Worm (Caenorhabditis elegans) whole organism, young adult: ENCODE measurements around the gene T28C6.8.

Source experiments
- B0019.2 ChIP-seq: fragments of 200-800 bp; sonication (Bioruptor generic); conservative IDR thresholded peaks from 2 replicates; pipeline ENCODE4 v1.3.6; 2022; ENCODE audit warnings: missing genetic modification reagents, missing genetic modification characterization, missing compliant biosample characterization
- B0336.3 ChIP-seq: fragments of 200-800 bp; sonication (Bioruptor generic); IDR thresholded peaks from 2 replicates; pipeline ENCODE4 v1.3.6; 2022; ENCODE audit warnings: missing genetic modification characterization, missing compliant biosample characterization
- C06A6.2 ChIP-seq: fragments of 200-800 bp; sonication (Bioruptor generic); conservative IDR thresholded peaks from 2 replicates; pipeline ENCODE4 v1.3.6; 2022; ENCODE audit warnings: missing genetic modification characterization, missing compliant biosample characterization
- D2030.7 ChIP-seq: fragments of 200-800 bp; sonication (Bioruptor generic); IDR thresholded peaks from 2 replicates; pipeline ENCODE4 v1.3.6; 2022; ENCODE audit warnings: missing genetic modification reagents, missing genetic modification characterization, missing compliant biosample characterization
- F22D6.2 ChIP-seq: sonication (generic microtip); optimal IDR thresholded peaks from 2 replicates; lab custom pipeline; 2016; ENCODE audit warnings: mild to moderate bottlenecking, missing genetic modification characterization, missing compliant biosample characterization
- F33H1.4 ChIP-seq: fragments of 200-800 bp; sonication (Bioruptor generic); IDR thresholded peaks from 2 replicates; pipeline ENCODE4 v1.3.6; 2022; ENCODE audit warnings: missing genetic modification reagents, missing genetic modification characterization, missing compliant biosample characterization
- F49E8.2 ChIP-seq: sonication (generic microtip); optimal IDR thresholded peaks from 3 replicates; lab custom pipeline; 2017; ENCODE audit warnings: missing genetic modification characterization, mild to moderate bottlenecking, missing compliant biosample characterization, antibody characterized with exemption, moderate library complexity; ENCODE audit not compliant: insufficient read depth
- F55B11.4 ChIP-seq: sonication (generic microtip); optimal IDR thresholded peaks from 2 replicates; lab custom pipeline; 2016; ENCODE audit warnings: missing compliant biosample characterization, missing genetic modification characterization, borderline replicate concordance; ENCODE audit not compliant: insufficient read depth
- F57C9.4 ChIP-seq: sonication (generic microtip); optimal IDR thresholded peaks from 2 replicates; lab custom pipeline; 2017; ENCODE audit warnings: mild to moderate bottlenecking, missing genetic modification characterization, missing compliant biosample characterization
- T07F8.4 ChIP-seq: sonication (generic microtip); optimal IDR thresholded peaks from 2 replicates; lab custom pipeline; 2016; ENCODE audit warnings: mild to moderate bottlenecking, missing genetic modification characterization, moderate library complexity, missing compliant biosample characterization
- Y53G8AR.9 ChIP-seq: fragments of 200-800 bp; sonication (Bioruptor generic); conservative IDR thresholded peaks from 2 replicates; pipeline ENCODE4 v1.3.6; 2022; ENCODE audit warnings: missing genetic modification reagents, missing genetic modification characterization, missing compliant biosample characterization
- Y56A3A.18 ChIP-seq: fragments of 200-800 bp; sonication (Bioruptor generic); IDR thresholded peaks from 2 replicates; pipeline ENCODE4 v1.3.6; 2022; ENCODE audit warnings: missing genetic modification reagents, missing genetic modification characterization, missing compliant biosample characterization
- bed-1 ChIP-seq: fragments of 200-800 bp; sonication (Bioruptor generic); IDR thresholded peaks from 2 replicates; pipeline ENCODE4 v1.3.6; 2022; ENCODE audit warnings: missing genetic modification reagents, missing genetic modification characterization, missing compliant biosample characterization
- cebp-1 ChIP-seq, 2 experiments: fragments of 200-800 bp in 1 of 2; sonication (Bioruptor generic) in 1 of 2; sonication (generic microtip) in 1 of 2; IDR thresholded peaks in 1 of 2; optimal IDR thresholded peaks in 1 of 2; 2 replicates each; pipeline versions ENCODE4 v1.3.6 to Lab custom; 2017 to 2022; ENCODE audit warnings: missing compliant biosample characterization in 2 of 2, missing genetic modification characterization in 2 of 2, mild to moderate bottlenecking in 1 of 2, missing genetic modification reagents in 1 of 2, moderate library complexity in 1 of 2
- ceh-40 ChIP-seq: fragments of 200-800 bp; sonication (Bioruptor generic); IDR thresholded peaks from 2 replicates; pipeline ENCODE4 v1.3.6; 2022; ENCODE audit warnings: missing genetic modification characterization, missing compliant biosample characterization
- ceh-58 ChIP-seq: fragments of 200-800 bp; sonication (Bioruptor generic); IDR thresholded peaks from 2 replicates; pipeline ENCODE4 v1.3.6; 2022; ENCODE audit warnings: missing genetic modification characterization, missing compliant biosample characterization
- chd-7 ChIP-seq: sonication (generic microtip); optimal IDR thresholded peaks from 2 replicates; lab custom pipeline; 2016; ENCODE audit warnings: mild to moderate bottlenecking, missing genetic modification characterization, moderate library complexity, missing compliant biosample characterization
- dox-1 ChIP-seq: fragments of 200-800 bp; sonication (Bioruptor generic); IDR thresholded peaks from 2 replicates; pipeline ENCODE4 v1.3.6; 2022; ENCODE audit warnings: missing genetic modification reagents, missing genetic modification characterization, missing compliant biosample characterization
- dpff-1 ChIP-seq: sonication (generic microtip); optimal IDR thresholded peaks from 2 replicates; lab custom pipeline; 2017; ENCODE audit warnings: mild to moderate bottlenecking, missing genetic modification characterization, missing compliant biosample characterization
- egrh-3 ChIP-seq: fragments of 200-800 bp; sonication (Bioruptor generic); IDR thresholded peaks from 2 replicates; pipeline ENCODE4 v1.3.6; 2022; ENCODE audit warnings: missing genetic modification reagents, missing genetic modification characterization, missing compliant biosample characterization
- hrde-1 ChIP-seq: sonication (generic microtip); optimal IDR thresholded peaks from 2 replicates; lab custom pipeline; 2016; ENCODE audit warnings: missing genetic modification characterization, mild to moderate bottlenecking, missing compliant biosample characterization, moderate library complexity, missing genotype, missing genetic modification reagents, borderline replicate concordance
- lag-1 ChIP-seq: fragments of 200-800 bp; sonication (Bioruptor generic); IDR thresholded peaks from 2 replicates; pipeline ENCODE4 v1.3.6; 2022; ENCODE audit warnings: missing genetic modification reagents, missing genetic modification characterization, missing compliant biosample characterization
- let-607 ChIP-seq, 2 experiments: fragments of 200-800 bp in 1 of 2; sonication (Bioruptor generic) in 1 of 2; sonication (generic microtip) in 1 of 2; optimal IDR thresholded peaks; 2 replicates each; lab custom pipeline; 2016 to 2018; ENCODE audit warnings: mild to moderate bottlenecking in 2 of 2, missing compliant biosample characterization in 2 of 2, missing genetic modification characterization in 2 of 2, moderate library complexity in 2 of 2, missing genotype in 1 of 2
- madf-3 ChIP-seq: fragments of 200-800 bp; sonication (Bioruptor generic); IDR thresholded peaks from 2 replicates; pipeline ENCODE4 v1.3.6; 2022; ENCODE audit warnings: missing genetic modification reagents, missing genetic modification characterization, missing compliant biosample characterization
- mcd-1 ChIP-seq: fragments of 200-800 bp; sonication (Bioruptor generic); IDR thresholded peaks from 2 replicates; pipeline ENCODE4 v1.3.6; 2022; ENCODE audit warnings: missing genetic modification reagents, missing genetic modification characterization, missing compliant biosample characterization
- mel-28 ChIP-seq: sonication (generic microtip); optimal IDR thresholded peaks from 2 replicates; lab custom pipeline; 2016; ENCODE audit warnings: borderline replicate concordance, mild to moderate bottlenecking, missing genetic modification characterization, missing compliant biosample characterization
- nhr-27 ChIP-seq: fragments of 200-800 bp; sonication (Bioruptor generic); optimal IDR thresholded peaks from 2 replicates; lab custom pipeline; 2018; ENCODE audit warnings: mild to moderate bottlenecking, missing genetic modification characterization, moderate library complexity, missing compliant biosample characterization
- pha-4 ChIP-seq: fragments of 150-350 bp; sonication (generic microtip); optimal IDR thresholded peaks from 2 replicates; lab custom pipeline; 2014; ENCODE audit warnings: missing biosample characterization, missing genetic modification reagents, missing genetic modification characterization
- rcor-1 ChIP-seq: fragments of 200-800 bp; sonication (Bioruptor generic); IDR thresholded peaks from 2 replicates; pipeline ENCODE4 v1.3.6; 2022; ENCODE audit warnings: missing genetic modification reagents, missing genetic modification characterization, missing compliant biosample characterization
- rpc-1 ChIP-seq, 2 experiments: fragments of 150-350 bp in 1 of 2; sonication (generic microtip) in 1 of 2; optimal IDR thresholded peaks; 2 replicates each; lab custom pipeline; 2014 to 2018; ENCODE audit warnings: missing biosample characterization in 1 of 2, missing genetic modification characterization in 1 of 2, missing genetic modification reagents in 1 of 2, missing genotype in 1 of 2
- snpc-1.1 ChIP-seq: sonication (generic microtip); optimal IDR thresholded peaks from 2 replicates; lab custom pipeline; 2017; ENCODE audit warnings: missing genetic modification characterization, mild to moderate bottlenecking, missing compliant biosample characterization, antibody characterized with exemption, moderate library complexity, missing genotype, missing genetic modification reagents; ENCODE audit not compliant: insufficient read depth
- snpc-3.4 ChIP-seq: sonication (generic microtip); optimal IDR thresholded peaks from 2 replicates; lab custom pipeline; 2017; ENCODE audit warnings: missing genetic modification characterization, mild to moderate bottlenecking, missing compliant biosample characterization, antibody characterized with exemption, moderate library complexity, missing genotype, missing genetic modification reagents
- tlf-1 ChIP-seq: fragments of 200-800 bp; sonication (Bioruptor generic); optimal IDR thresholded peaks from 2 replicates; lab custom pipeline; 2018; ENCODE audit warnings: mild to moderate bottlenecking, missing genetic modification characterization, missing compliant biosample characterization
- xnd-1 ChIP-seq: sonication (generic microtip); optimal IDR thresholded peaks from 2 replicates; lab custom pipeline; 2016; ENCODE audit warnings: missing genotype, missing genetic modification reagents, missing genetic modification characterization, missing compliant biosample characterization
- zfh-2 ChIP-seq: fragments of 200-800 bp; sonication (Bioruptor generic); conservative IDR thresholded peaks from 2 replicates; pipeline ENCODE4 v1.3.6; 2022; ENCODE audit warnings: missing genetic modification reagents, missing genetic modification characterization, missing compliant biosample characterization
- zim-3 ChIP-seq: sonication (generic microtip); optimal IDR thresholded peaks from 2 replicates; lab custom pipeline; 2017; ENCODE audit warnings: mild to moderate bottlenecking, missing genetic modification characterization, moderate library complexity, missing compliant biosample characterization
- ztf-26 ChIP-seq: sonication (generic microtip); optimal IDR thresholded peaks from 2 replicates; lab custom pipeline; 2017; ENCODE audit warnings: missing genetic modification characterization, missing compliant biosample characterization

Gene T28C6.8

DNA sequence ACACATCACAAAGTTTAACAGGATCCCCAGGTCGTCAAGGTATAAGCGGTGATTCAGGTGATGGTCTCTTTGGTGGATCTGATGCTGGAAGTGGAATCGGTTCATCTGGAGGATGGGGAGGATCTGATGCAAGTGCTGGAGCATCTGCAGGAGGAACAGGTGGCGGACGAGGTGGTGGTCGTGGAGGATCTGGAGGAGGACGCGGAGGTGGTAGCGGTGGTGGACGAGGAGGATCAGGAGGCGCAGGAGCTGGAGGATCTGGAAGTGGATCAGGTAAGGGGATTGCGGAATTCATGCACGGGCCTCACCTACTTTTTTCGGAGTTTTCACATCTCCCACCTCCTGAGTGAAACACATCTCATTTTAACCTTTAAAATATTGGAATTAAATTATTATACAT, 13.9 kb downstream of the T28C6.8 start:
- TF ChIP-seq tlf-1 (GFP tag; lab: Kevin White, UChicago) (no peak), egrh-3 (GFP tag; lab: Robert Waterston, UW) (peak; percentile 86)

DNA sequence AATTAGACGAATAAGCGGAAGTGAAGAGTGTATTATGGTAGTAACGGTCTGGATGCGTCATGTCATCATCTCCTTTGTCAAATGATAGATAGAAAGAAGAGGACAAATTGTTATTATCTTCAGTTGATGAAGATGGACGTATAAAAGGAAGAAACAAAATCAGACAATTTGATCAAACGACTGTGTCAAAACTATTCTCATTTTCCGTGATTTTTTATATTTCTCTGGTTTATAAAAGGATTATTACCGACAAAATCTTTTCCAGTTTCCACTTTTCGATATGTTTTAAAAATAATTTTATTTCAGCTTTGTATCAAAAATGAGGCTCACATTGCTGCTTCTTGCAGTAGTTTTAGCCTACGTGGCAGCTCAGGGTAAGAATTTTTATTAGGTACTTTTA, 14.5 kb downstream of the T28C6.8 start, which contains the start of gene grsp-2:
TSS of gene grsp-2 (plus strand) at position 301 of the 400 bp plus-strand sequence.
- TF ChIP-seq dpff-1, result no peak
- TF ChIP-seq zim-3 (tag; lab: Kevin White, UChicago), result no peak
- no peak for TF ChIP-seq F22D6.2
- TF ChIP-seq chd-7 (tag; lab: Kevin White, UChicago), result no peak

ce11 chrIV:8815162-8815561, 15.4 kb downstream of the T28C6.8 start:
- TF ChIP-seq C06A6.2 (GFP tag; lab: Robert Waterston, UW), result no peak
- no peak for TF ChIP-seq F57C9.4 (tag; lab: Kevin White, UChicago)
- TF ChIP-seq chd-7 (tag; lab: Kevin White, UChicago), result no peak
- no peak for TF ChIP-seq xnd-1 (tag; lab: Kevin White, UChicago)
- no peak for TF ChIP-seq F55B11.4 (tag; lab: Kevin White, UChicago)
- no peak for TF ChIP-seq B0336.3 (GFP tag; lab: Robert Waterston, UW)
- TF ChIP-seq rpc-1 (optimal IDR thresholded peaks at IDR 0.05; lab: Kevin White, UChicago), result no peak
- TF ChIP-seq rpc-1 (tag; optimal IDR thresholded peaks at IDR 0.05; lab: Kevin White, UChicago), result no peak
- TF ChIP-seq hrde-1 (tag; lab: Kevin White, UChicago), result no peak
- no peak for TF ChIP-seq let-607 (tag; optimal IDR thresholded peaks at IDR 0.05; lab: Kevin White, UChicago)
- TF ChIP-seq madf-3, result no peak
- no peak for TF ChIP-seq rcor-1
- TF ChIP-seq ceh-58 (GFP tag; lab: Robert Waterston, UW), result no peak
- no peak for TF ChIP-seq mcd-1
- no peak for TF ChIP-seq cebp-1 (GFP tag; IDR thresholded peaks at IDR 0.05; lab: Robert Waterston, UW)
- TF ChIP-seq cebp-1 (tag; optimal IDR thresholded peaks at IDR 0.05; lab: Kevin White, UChicago), result no peak
- no peak for TF ChIP-seq zfh-2 (GFP tag; lab: Robert Waterston, UW)
- no peak for TF ChIP-seq T07F8.4 (tag; lab: Kevin White, UChicago)
- TF ChIP-seq nhr-27 (tag; lab: Kevin White, UChicago), result no peak
- TF ChIP-seq egrh-3 (GFP tag; lab: Robert Waterston, UW), result no peak
- no peak for TF ChIP-seq lag-1 (GFP tag; lab: Robert Waterston, UW)

- TF ChIP-seq Y53G8AR.9 (GFP tag; lab: Robert Waterston, UW) (no peak), B0019.2 (GFP tag; lab: Robert Waterston, UW) (no peak), T07F8.4 (tag; lab: Kevin White, UChicago) (no peak), let-607 (tag; optimal IDR thresholded peaks at IDR 0.05; lab: Kevin White, UChicago) (no peak), snpc-3.4 (tag; lab: Kevin White, UChicago) (no peak), ztf-26 (tag; lab: Kevin White, UChicago) (no peak), ceh-40 (GFP tag; lab: Robert Waterston, UW) (no peak), nhr-27 (tag; lab: Kevin White, UChicago) (no peak), dox-1 (GFP tag; lab: Robert Waterston, UW) (no peak), zfh-2 (GFP tag; lab: Robert Waterston, UW) (no peak), bed-1 (GFP tag; lab: Robert Waterston, UW) (no peak), F33H1.4 (no peak), mel-28 (tag; lab: Kevin White, UChicago) (no peak), pha-4 (no peak), D2030.7 (no peak), F49E8.2 (no peak), F22D6.2 (no peak), Y56A3A.18 (no peak), snpc-1.1 (tag; lab: Kevin White, UChicago) (no peak)
These were observed 16.9 kb downstream of the T28C6.8 start, which contains the start of gene exc-5 for ce11 chrIV:8813614-8814013. exc-5 (minus strand) TSS chrIV:8813670.
